Fruit fly (Drosophila melanogaster): ENCODE results near the gene schlank.

dm6 chrX:6252897-6253540 is 14.0 kb downstream of the schlank start:
- TF ChIP-seq Sp1 (GFP tag; optimal IDR thresholded peaks at IDR 0.05), result no peak
- no peak for TF ChIP-seq h (GFP tag; optimal IDR thresholded peaks at IDR 0.05)
- TF ChIP-seq lola (GFP tag; optimal IDR thresholded peaks at IDR 0.05), result no peak
- no peak for TF ChIP-seq Myc (optimal IDR thresholded peaks at IDR 0.05)
- no peak for TF ChIP-seq woc (GFP tag; optimal IDR thresholded peaks at IDR 0.05)
- TF ChIP-seq Abd-B (GFP tag; optimal IDR thresholded peaks at IDR 0.05), result no peak
- TF ChIP-seq jim (GFP tag; optimal IDR thresholded peaks at IDR 0.05), result no peak
- TF ChIP-seq Rel (GFP tag; optimal IDR thresholded peaks at IDR 0.05), result no peak
- no peak for TF ChIP-seq Rel (tag; optimal IDR thresholded peaks at IDR 0.05)
- TF ChIP-seq Hr78 (GFP tag; optimal IDR thresholded peaks at IDR 0.05), result no peak
- no peak for TF ChIP-seq br (GFP tag; optimal IDR thresholded peaks at IDR 0.05)
- TF ChIP-seq dl (GFP tag; optimal IDR thresholded peaks at IDR 0.05; ENCODE audit: insufficient read depth in 1 of 2, partially characterized antibody in 2 of 2), result no peak
